Worm (Caenorhabditis elegans): ENCODE results near the gene bre-5.
A peak's percentile ranks its signal among the peaks of the same experiment; 100 is the strongest.

bre-5 gene

ce11 chrIV:12010377-12010776 lies 40.6 kb downstream of the bre-5 start:
- no peak for TF ChIP-seq arid-1 (GFP tag; conservative IDR thresholded peaks at IDR 0.05)
- peak in 1 of 2 experiments; percentile 54 for TF ChIP-seq daf-16 (GFP tag; optimal IDR thresholded peaks at IDR 0.05)
- TF ChIP-seq daf-16 (tag; optimal IDR thresholded peaks at IDR 0.05): no peak
- no peak for TF ChIP-seq ZK546.5 (tag; optimal IDR thresholded peaks at IDR 0.05)
- TF ChIP-seq spr-3 (GFP tag; optimal IDR thresholded peaks at IDR 0.05): no peak
- TF ChIP-seq lin-29 (GFP tag; IDR thresholded peaks at IDR 0.05): no peak
- TF ChIP-seq fos-1 (tag; optimal IDR thresholded peaks at IDR 0.05): no peak
- no peak for TF ChIP-seq lin-39 (tag; optimal IDR thresholded peaks at IDR 0.05)
- peak in 1 of 2 experiments; percentile 30 for TF ChIP-seq hif-1 (tag; optimal IDR thresholded peaks at IDR 0.05)
- TF ChIP-seq hlh-30 (tag; optimal IDR thresholded peaks at IDR 0.05; ENCODE audit: insufficient read depth): peak; percentile 49
- no peak for TF ChIP-seq ceh-32 (tag; optimal IDR thresholded peaks at IDR 0.05; ENCODE audit: poor library complexity)
- TF ChIP-seq T26A8.4 (GFP tag; IDR thresholded peaks at IDR 0.05): no peak
- TF ChIP-seq snpc-4 (tag; optimal IDR thresholded peaks at IDR 0.05): no peak
- no peak for TF ChIP-seq F26F4.8 (GFP tag; conservative IDR thresholded peaks at IDR 0.05)
- TF ChIP-seq snpc-1.2 (GFP tag; IDR thresholded peaks at IDR 0.05): no peak
- TF ChIP-seq daf-12 (tag; optimal IDR thresholded peaks at IDR 0.05): no peak
- TF ChIP-seq pha-4 (GFP tag; IDR thresholded peaks at IDR 0.05): no peak
- no peak for TF ChIP-seq pha-4 (tag; optimal IDR thresholded peaks at IDR 0.05)
- peak; percentile 85 for TF ChIP-seq set-16 (GFP tag; IDR thresholded peaks at IDR 0.05)
- no peak for TF ChIP-seq F49E8.2 (tag; optimal IDR thresholded peaks at IDR 0.05; ENCODE audit: borderline replicate concordance)
- no peak for TF ChIP-seq F44E2.7 (GFP tag; IDR thresholded peaks at IDR 0.05)
- TF ChIP-seq tra-1 (GFP tag; IDR thresholded peaks at IDR 0.05): 0 out of 2 replicates have a peak, but pooled peaks have one; percentile 34
- TF ChIP-seq F10B5.3 (tag; optimal IDR thresholded peaks at IDR 0.05): no peak
- TF ChIP-seq saeg-2 (GFP tag; IDR thresholded peaks at IDR 0.05): no peak
- no peak for TF ChIP-seq egl-43 (GFP tag; IDR thresholded peaks at IDR 0.05)
- TF ChIP-seq lin-15B (tag; optimal IDR thresholded peaks at IDR 0.05): no peak
- TF ChIP-seq dpl-1 (GFP tag; optimal IDR thresholded peaks at IDR 0.05): no peak
- peak in 1 of 2 experiments; percentile 42 for TF ChIP-seq mdl-1 (tag; optimal IDR thresholded peaks at IDR 0.05)
- no peak for TF ChIP-seq Y75B8A.6 (GFP tag; IDR thresholded peaks at IDR 0.05)
- TF ChIP-seq hlh-11 (tag; optimal IDR thresholded peaks at IDR 0.05): peak; percentile 72
- no peak for TF ChIP-seq attf-4 (tag; optimal IDR thresholded peaks at IDR 0.05)
- TF ChIP-seq Y105C5A.15 (GFP tag; IDR thresholded peaks at IDR 0.05): no peak
- TF ChIP-seq duxl-1 (tag; optimal IDR thresholded peaks at IDR 0.05; ENCODE audit: poor library complexity): no peak
- TF ChIP-seq nhr-11 (tag; optimal IDR thresholded peaks at IDR 0.05): peak; percentile 74
- peak; percentile 65 for TF ChIP-seq mxl-3 (GFP tag; optimal IDR thresholded peaks at IDR 0.05)
- no peak for TF ChIP-seq lin-13 (GFP tag; optimal IDR thresholded peaks at IDR 0.05)
- TF ChIP-seq dmd-6 (GFP tag; IDR thresholded peaks at IDR 0.05): 0 out of 2 replicates have a peak, but pooled peaks have one; percentile 9
- no peak for TF ChIP-seq R02D3.7 (tag; optimal IDR thresholded peaks at IDR 0.05)

- TF ChIP-seq hlh-11 (tag; optimal IDR thresholded peaks at IDR 0.05) (peak; percentile 20), nhr-77 (tag; optimal IDR thresholded peaks at IDR 0.05) (no peak), mes-2 (tag; optimal IDR thresholded peaks at IDR 0.05; ENCODE audit: poor library complexity, severe bottlenecking) (no peak), dmd-6 (GFP tag; IDR thresholded peaks at IDR 0.05) (0 out of 2 replicates have a peak, but pooled peaks have one; percentile 6), unc-62 (GFP tag; optimal IDR thresholded peaks at IDR 0.05 in 1 of 2) (peak in 1 of 2 experiments; percentile 98), unc-62 (tag; optimal IDR thresholded peaks at IDR 0.05) (no peak), daf-16 (GFP tag; optimal IDR thresholded peaks at IDR 0.05) (peak in 1 of 2 experiments; percentile 95), daf-16 (tag; optimal IDR thresholded peaks at IDR 0.05) (no peak), hlh-30 (tag; optimal IDR thresholded peaks at IDR 0.05; ENCODE audit: insufficient read depth) (peak; percentile 23), nhr-6 (tag; optimal IDR thresholded peaks at IDR 0.05) (no peak)
These were observed 41.9 kb downstream of the bre-5 start for ce11 chrIV:12009046-12009674.

Data from whole organism, L4 larva.